Worm (Caenorhabditis elegans) whole organism, L1 larva: Measurements from ENCODE around the gene sdz-32.
"Not testable (repeated sequence)": the region's sequence is repeated elsewhere in the genome, so short reads cannot be mapped to it uniquely, and the experiment has no call there.

Experiments
- aha-1 ChIP-seq: fragments of 150-350 bp; optimal IDR thresholded peaks from 2 replicates; lab custom pipeline; 2014; ENCODE audit warnings: missing biosample characterization, missing genetic modification characterization
- ama-1 ChIP-seq: fragments of 150-350 bp; optimal IDR thresholded peaks from 2 replicates; lab custom pipeline; 2014
- elt-2 ChIP-seq: sonication (generic microtip); optimal IDR thresholded peaks from 2 replicates; lab custom pipeline; 2016; ENCODE audit warnings: missing genetic modification characterization, mild to moderate bottlenecking, inconsistent platforms, missing compliant biosample characterization, missing genetic modification reagents
- fkh-4 ChIP-seq: sonication (generic microtip); optimal IDR thresholded peaks from 2 replicates; lab custom pipeline; 2016; ENCODE audit warnings: missing compliant biosample characterization, missing genetic modification characterization, borderline replicate concordance
- mep-1 ChIP-seq: fragments of 150-350 bp; optimal IDR thresholded peaks from 2 replicates; lab custom pipeline; 2014; ENCODE audit warnings: missing biosample characterization, missing genetic modification characterization
- nhr-237 ChIP-seq: fragments of 150-350 bp; optimal IDR thresholded peaks from 2 replicates; lab custom pipeline; 2014; ENCODE audit warnings: missing biosample characterization, missing genetic modification characterization
- nhr-28 ChIP-seq: fragments of 150-350 bp; optimal IDR thresholded peaks from 2 replicates; lab custom pipeline; 2014; ENCODE audit warnings: missing biosample characterization, missing genetic modification characterization
- nhr-77 ChIP-seq: fragments of 150-350 bp; optimal IDR thresholded peaks from 2 replicates; lab custom pipeline; 2014; ENCODE audit warnings: missing biosample characterization, missing genetic modification characterization
- pqm-1 ChIP-seq: sonication (generic microtip); optimal IDR thresholded peaks from 3 replicates; lab custom pipeline; 2017; ENCODE audit warnings: missing biosample characterization, missing genetic modification characterization
- unc-86 ChIP-seq: sonication (generic microtip); optimal IDR thresholded peaks from 2 replicates; lab custom pipeline; 2016; ENCODE audit warnings: missing genetic modification characterization, missing compliant biosample characterization
- vab-15 ChIP-seq: sonication (generic microtip); optimal IDR thresholded peaks from 2 replicates; lab custom pipeline; 2017; ENCODE audit warnings: missing genotype, mild to moderate bottlenecking, missing genetic modification characterization, missing compliant biosample characterization
- zag-1 ChIP-seq: fragments of 150-350 bp; optimal IDR thresholded peaks from 2 replicates; lab custom pipeline; 2014; ENCODE audit warnings: missing biosample characterization, missing genetic modification characterization

DNA sequence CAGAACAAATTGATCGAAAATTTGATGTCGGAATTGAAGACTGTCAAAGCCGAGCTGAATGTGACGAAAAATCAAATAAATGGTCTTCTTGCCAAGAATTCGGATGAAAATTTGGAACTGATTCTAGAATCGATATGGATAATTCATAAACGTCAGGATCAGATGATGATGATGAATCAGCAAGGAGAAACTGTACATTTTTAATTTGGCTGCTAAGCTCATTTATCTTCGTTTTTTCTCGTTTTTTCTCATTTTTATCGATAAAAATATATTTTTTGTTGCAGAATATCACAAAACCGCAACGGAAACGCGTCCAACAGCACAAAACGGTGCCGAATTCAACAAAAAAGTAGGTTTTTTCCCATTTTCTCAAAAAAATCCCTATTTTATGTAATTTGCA, 24.3 kb upstream of the sdz-32 start, which contains the start of gene C16C8.14:
- not testable (repeated sequence) for TF ChIP-seq nhr-28 (tag; lab: Kevin White, UChicago); vab-15 (tag; lab: Kevin White, UChicago); nhr-237; unc-86; nhr-77; ama-1 (lab: Kevin White, UChicago); mep-1; aha-1 (tag; lab: Kevin White, UChicago); fkh-4 (tag; lab: Kevin White, UChicago); pqm-1 (tag; lab: Kevin White, UChicago); elt-2 (tag; lab: Kevin White, UChicago); zag-1
